Fruit fly (Drosophila melanogaster): Measurements from ENCODE around the gene CG17928.
A peak's percentile ranks its signal among the peaks of the same experiment; 100 is the strongest.

CG17928 gene

dm6 chr2L:16826872-16827506 lies 35.6 kb downstream of the CG17928 start, which contains the start of gene AspRS-m (continued):
- TF ChIP-seq Abd-B (GFP tag; optimal IDR thresholded peaks at IDR 0.05) (no peak), fd3F (GFP tag; optimal IDR thresholded peaks at IDR 0.05) (no peak), Dref (GFP tag; IDR thresholded peaks at IDR 0.05) (peak; percentile 72), az2 (GFP tag; optimal IDR thresholded peaks at IDR 0.05) (peak; percentile 17), CG3065 (GFP tag; optimal IDR thresholded peaks at IDR 0.05) (no peak), Oli (tag; optimal IDR thresholded peaks at IDR 0.05) (no peak), CG14710 (tag; optimal IDR thresholded peaks at IDR 0.05) (peak; percentile 64), tin (GFP tag; optimal IDR thresholded peaks at IDR 0.05) (peak; percentile 39), CG4617 (GFP tag; optimal IDR thresholded peaks at IDR 0.05; ENCODE audit: borderline replicate concordance) (peak; percentile 33), CG9797 (GFP tag; optimal IDR thresholded peaks at IDR 0.05) (peak; percentile 59), cato (GFP tag; optimal IDR thresholded peaks at IDR 0.05; ENCODE audit: borderline replicate concordance) (no peak), Lhr (GFP tag; optimal IDR thresholded peaks at IDR 0.05) (peak; percentile 23), zfh2 (GFP tag; optimal IDR thresholded peaks at IDR 0.05) (no peak), CG3407 (GFP tag; optimal IDR thresholded peaks at IDR 0.05) (no peak), ac (GFP tag; optimal IDR thresholded peaks at IDR 0.05) (no peak), grn (GFP tag; optimal IDR thresholded peaks at IDR 0.05) (no peak), row (GFP tag; IDR thresholded peaks at IDR 0.05) (peak; percentile 85), insv (GFP tag; optimal IDR thresholded peaks at IDR 0.05) (peak in 1 of 2 experiments; percentile 40), CG6683 (GFP tag; optimal IDR thresholded peaks at IDR 0.05) (no peak), Meics (GFP tag; optimal IDR thresholded peaks at IDR 0.05) (peak; percentile 16), odd (GFP tag; optimal IDR thresholded peaks at IDR 0.05) (no peak), CG9727 (GFP tag; optimal IDR thresholded peaks at IDR 0.05) (peak; percentile 13), E2f2 (GFP tag; IDR thresholded peaks at IDR 0.05) (peak; percentile 43; the same call in 1 of the 2 replicates), CG17802 (tag; optimal IDR thresholded peaks at IDR 0.05) (no peak), vnd (GFP tag; IDR thresholded peaks at IDR 0.05; ENCODE audit: partially characterized antibody) (peak; percentile 88), dpn (GFP tag; optimal IDR thresholded peaks at IDR 0.05) (peak in 1 of 2 experiments; percentile 40), CG13296 (GFP tag; optimal IDR thresholded peaks at IDR 0.05) (no peak), gcm2 (GFP tag; optimal IDR thresholded peaks at IDR 0.05) (no peak), Hsf (GFP tag; optimal IDR thresholded peaks at IDR 0.05) (peak; percentile 24), ash1 (GFP tag; optimal IDR thresholded peaks at IDR 0.05) (no peak), CG7271 (tag; optimal IDR thresholded peaks at IDR 0.05) (no peak), ind (GFP tag; optimal IDR thresholded peaks at IDR 0.05) (peak; percentile 17), MBD-R2 (GFP tag; IDR thresholded peaks at IDR 0.05) (peak; percentile 77), CG4424 (GFP tag; optimal IDR thresholded peaks at IDR 0.05) (peak; percentile 3), CG5953 (GFP tag; IDR thresholded peaks at IDR 0.05) (no peak), Mrtf (GFP tag; IDR thresholded peaks at IDR 0.05) (no peak), CG15696 (tag; optimal IDR thresholded peaks at IDR 0.05) (peak; percentile 33), Sin3A (optimal IDR thresholded peaks at IDR 0.05) (peak; percentile 45), CG17829 (tag; optimal IDR thresholded peaks at IDR 0.05) (peak; percentile 40), CG11093 (GFP tag; IDR thresholded peaks at IDR 0.05) (no peak), BEAF-32 (GFP tag; optimal IDR thresholded peaks at IDR 0.05) (peak; percentile 88), Rfx (GFP tag; IDR thresholded peaks at IDR 0.05) (peak; percentile 58; the same call in 1 of the 2 replicates), MESR4 (GFP tag; optimal IDR thresholded peaks at IDR 0.05) (peak; percentile 64), ewg (GFP tag; optimal IDR thresholded peaks at IDR 0.05) (peak; percentile 30), gcm (GFP tag; optimal IDR thresholded peaks at IDR 0.05) (no peak), HmgZ (tag; optimal IDR thresholded peaks at IDR 0.05) (peak; percentile 15), wek (GFP tag; optimal IDR thresholded peaks at IDR 0.05) (no peak), CG6254 (GFP tag; optimal IDR thresholded peaks at IDR 0.05) (no peak), Adf1 (GFP tag; IDR thresholded peaks at IDR 0.05) (peak; percentile 40), CG13775 (GFP tag; optimal IDR thresholded peaks at IDR 0.05) (peak; percentile 20)
